Worm (Caenorhabditis elegans): ENCODE results near the gene lig-4.

- TF ChIP-seq snpc-4 (tag; optimal IDR thresholded peaks at IDR 0.05): no peak
- no peak for TF ChIP-seq ceh-82 (tag; optimal IDR thresholded peaks at IDR 0.05)
- TF ChIP-seq R02D3.7 (tag; optimal IDR thresholded peaks at IDR 0.05): no peak
- TF ChIP-seq nhr-12 (tag; optimal IDR thresholded peaks at IDR 0.05): no peak
- no peak for TF ChIP-seq nhr-76 (tag; optimal IDR thresholded peaks at IDR 0.05)
- no peak for TF ChIP-seq fkh-10 (GFP tag; optimal IDR thresholded peaks at IDR 0.05)
- no peak for TF ChIP-seq ama-1 (optimal IDR thresholded peaks at IDR 0.05)
- TF ChIP-seq nhr-28 (tag; optimal IDR thresholded peaks at IDR 0.05): no peak
- no peak for TF ChIP-seq ZK546.5 (tag; optimal IDR thresholded peaks at IDR 0.05)
These were observed 34.1 kb downstream of the lig-4 start, which contains the start of gene ceh-13 for ce11 chrIII:7555360-7555759.

Data from whole organism, L3 larva.